Fruit fly (Drosophila melanogaster): ENCODE results near the gene SAK.

The SAK gene

DNA sequence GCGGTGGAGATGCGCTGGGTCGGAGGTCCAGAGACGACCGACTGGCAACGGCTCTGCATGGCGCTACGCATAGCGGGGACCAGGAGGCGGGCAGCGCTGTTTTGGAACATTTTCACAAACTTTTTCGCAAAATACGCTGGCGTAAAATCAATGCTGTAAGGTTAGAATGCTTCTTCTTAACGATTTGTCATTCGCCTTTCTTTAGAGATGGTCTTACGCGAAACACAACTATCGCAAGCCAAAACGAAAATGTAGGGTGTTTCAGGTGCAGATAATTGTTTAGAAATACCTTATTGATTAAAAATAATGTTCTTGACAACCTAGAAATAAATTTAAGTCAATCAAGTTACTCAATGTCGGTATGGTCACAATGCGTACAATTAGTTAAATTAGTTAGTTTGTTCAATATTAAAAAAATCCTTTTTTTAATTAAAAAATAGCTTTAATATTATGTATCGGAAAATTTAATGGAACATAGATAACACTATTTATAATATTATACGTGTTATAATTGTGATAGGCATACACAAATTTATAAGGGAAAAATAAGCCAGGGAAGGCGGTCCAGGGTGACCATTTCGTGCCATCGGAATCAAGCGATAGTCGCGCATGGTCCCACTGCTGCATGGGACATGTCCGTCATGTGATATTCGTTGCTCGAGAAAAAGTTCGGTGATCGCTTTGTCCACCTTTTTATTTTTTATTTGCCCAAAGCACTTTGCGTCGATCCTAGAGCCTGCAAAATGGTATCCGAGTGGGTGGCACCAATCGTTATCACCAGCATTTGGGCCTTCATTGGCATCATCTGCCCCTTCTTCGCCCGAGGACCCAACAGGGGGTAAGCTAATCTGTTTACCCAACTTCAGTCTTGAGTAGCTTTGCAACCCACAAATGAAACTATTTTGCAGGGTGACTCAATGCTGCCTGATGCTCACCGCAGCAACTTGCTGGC, 23.8 kb upstream of the SAK start, which contains the start of the genes COX8 and VhaM9.7-b (continued):
- peak; percentile 59 for TF ChIP-seq pnt (GFP tag; optimal IDR thresholded peaks at IDR 0.05)
- peak; percentile 74 for TF ChIP-seq ind (GFP tag; optimal IDR thresholded peaks at IDR 0.05)
- TF ChIP-seq kni (GFP tag; optimal IDR thresholded peaks at IDR 0.05): no peak
- peak; percentile 36 for TF ChIP-seq stwl (tag; optimal IDR thresholded peaks at IDR 0.05)
- TF ChIP-seq HLH4C (GFP tag; IDR thresholded peaks at IDR 0.05; ENCODE audit: partially characterized antibody): peak; percentile 60; the same call in 2 of the 3 replicates
- TF ChIP-seq Dip3 (GFP tag; optimal IDR thresholded peaks at IDR 0.05): peak; percentile 13
- peak; percentile 20 for TF ChIP-seq kay (GFP tag; optimal IDR thresholded peaks at IDR 0.05)
- peak; percentile 65 for TF ChIP-seq CG1602 (GFP tag; optimal IDR thresholded peaks at IDR 0.05)
- TF ChIP-seq fu2 (GFP tag; optimal IDR thresholded peaks at IDR 0.05): peak; percentile 2
- peak; percentile 34; the same call in 1 of the 3 replicates for TF ChIP-seq jigr1 (GFP tag; IDR thresholded peaks at IDR 0.05)
- TF ChIP-seq row (GFP tag; IDR thresholded peaks at IDR 0.05): peak; percentile 91
- TF ChIP-seq Bgb (GFP tag; IDR thresholded peaks at IDR 0.05; ENCODE audit: partially characterized antibody): peak; percentile 58
- TF ChIP-seq dmrt99B (tag; optimal IDR thresholded peaks at IDR 0.05): no peak
- TF ChIP-seq Xbp1 (GFP tag; optimal IDR thresholded peaks at IDR 0.05): peak; percentile 72
- no peak for TF ChIP-seq CG2678 (tag; optimal IDR thresholded peaks at IDR 0.05)
- no peak for TF ChIP-seq CG12219 (GFP tag; optimal IDR thresholded peaks at IDR 0.05)
- TF ChIP-seq da (GFP tag; optimal IDR thresholded peaks at IDR 0.05): no peak
- TF ChIP-seq CG31224 (GFP tag; IDR thresholded peaks at IDR 0.05): peak; percentile 8; the same call in 1 of the 2 replicates
- peak; percentile 79 for TF ChIP-seq CG42726 (GFP tag; IDR thresholded peaks at IDR 0.05; ENCODE audit: partially characterized antibody)
- TF ChIP-seq Sox102F (GFP tag; optimal IDR thresholded peaks at IDR 0.05): no peak
- TF ChIP-seq CG15696 (tag; optimal IDR thresholded peaks at IDR 0.05): peak; percentile 43
- TF ChIP-seq CG17328 (GFP tag; IDR thresholded peaks at IDR 0.05): 0 out of 2 replicates have a peak, but pooled peaks have one; percentile 6
- TF ChIP-seq CG3838 (GFP tag; optimal IDR thresholded peaks at IDR 0.05): peak; percentile 13
- peak; percentile 45 for TF ChIP-seq CG13123 (GFP tag; optimal IDR thresholded peaks at IDR 0.05)
- TF ChIP-seq HHEX (GFP tag; optimal IDR thresholded peaks at IDR 0.05): no peak
- TF ChIP-seq slou (GFP tag; optimal IDR thresholded peaks at IDR 0.05): peak; percentile 57
- no peak for TF ChIP-seq ttk (GFP tag; IDR thresholded peaks at IDR 0.05)
- peak; percentile 47 for TF ChIP-seq CG12299 (tag; optimal IDR thresholded peaks at IDR 0.05)
- peak; percentile 1; the same call in 1 of the 2 replicates for TF ChIP-seq Ravus (GFP tag; IDR thresholded peaks at IDR 0.05)
- peak; percentile 74 for TF ChIP-seq knrl (GFP tag; IDR thresholded peaks at IDR 0.05; ENCODE audit: partially characterized antibody)
- TF ChIP-seq CG4328 (GFP tag; optimal IDR thresholded peaks at IDR 0.05): peak; percentile 8
- TF ChIP-seq hkb (optimal IDR thresholded peaks at IDR 0.05): no peak
- peak; percentile 27; the same call in 1 of the 2 replicates for TF ChIP-seq hkb (GFP tag; IDR thresholded peaks at IDR 0.05)
- peak; percentile 93 for TF ChIP-seq Sry-δ (GFP tag; optimal IDR thresholded peaks at IDR 0.05)
- TF ChIP-seq chif (GFP tag; optimal IDR thresholded peaks at IDR 0.05): peak; percentile 50 to 51
- TF ChIP-seq CG33213 (GFP tag; optimal IDR thresholded peaks at IDR 0.05): peak; percentile 38
- TF ChIP-seq CG18011 (GFP tag; optimal IDR thresholded peaks at IDR 0.05): peak; percentile 76
- TF ChIP-seq sima (GFP tag; optimal IDR thresholded peaks at IDR 0.05): no peak
- no peak for TF ChIP-seq CG32767 (GFP tag; IDR thresholded peaks at IDR 0.05)
- peak; percentile 62; the same call in 1 of the 2 replicates for TF ChIP-seq Taf1 (GFP tag; IDR thresholded peaks at IDR 0.05)
- peak; percentile 63 for TF ChIP-seq HmgZ (tag; optimal IDR thresholded peaks at IDR 0.05)
- peak; percentile 55 for TF ChIP-seq chn (GFP tag; optimal IDR thresholded peaks at IDR 0.05)
- TF ChIP-seq CG10321 (GFP tag; IDR thresholded peaks at IDR 0.05): no peak
- no peak for TF ChIP-seq Hmx (GFP tag; optimal IDR thresholded peaks at IDR 0.05)
- TF ChIP-seq eve (GFP tag; optimal IDR thresholded peaks at IDR 0.05): no peak
- peak; percentile 46 for TF ChIP-seq Antp (GFP tag; optimal IDR thresholded peaks at IDR 0.05)
- TF ChIP-seq crp (GFP tag; optimal IDR thresholded peaks at IDR 0.05): peak in 1 of 2 experiments; percentile 58
- peak; percentile 70; the same call in 1 of the 2 replicates for TF ChIP-seq CG32532 (GFP tag; IDR thresholded peaks at IDR 0.05)

Data from whole organism, embryonic.